Fruit fly (Drosophila melanogaster) whole organism, embryonic: ENCODE results near the gene p23.
A peak's percentile ranks its signal among the peaks of the same experiment; 100 is the strongest.

ENCODE experiments used
- Ada2b ChIP-seq: fragments of 200-800 bp; sonication (Bioruptor generic); IDR thresholded peaks from 2 replicates; pipeline ENCODE4 v1.3.6; 2022; ENCODE audit warnings: missing biosample characterization, missing genetic modification characterization
- Antp ChIP-seq: fragments of 200-800 bp; sonication (Bioruptor generic); optimal IDR thresholded peaks from 3 replicates; lab custom pipeline; 2016; ENCODE audit warnings: missing biosample characterization, missing genetic modification characterization
- BEAF-32 ChIP-seq: fragments of 200-800 bp; sonication (Bioruptor generic); optimal IDR thresholded peaks from 3 replicates; lab custom pipeline; 2017; ENCODE audit warnings: missing biosample characterization, missing genetic modification characterization, mild to moderate bottlenecking, moderate library complexity, missing genetic modification reagents
- CG10147 ChIP-seq: fragments of 200-800 bp; sonication (Bioruptor generic); optimal IDR thresholded peaks from 2 replicates; lab custom pipeline; 2019; ENCODE audit warnings: missing biosample characterization, mild to moderate bottlenecking, missing genetic modification characterization, moderate library complexity
- CG11085 ChIP-seq: fragments of 200-800 bp; sonication (Bioruptor generic); IDR thresholded peaks from 2 replicates; pipeline ENCODE4 v1.3.6; 2022; ENCODE audit warnings: missing biosample characterization, missing genetic modification characterization
- CG11695 ChIP-seq: fragments of 200-800 bp; sonication (Bioruptor generic); IDR thresholded peaks from 3 replicates; pipeline ENCODE4 v1.3.6; 2022; ENCODE audit warnings: missing biosample characterization, missing genetic modification characterization
- CG12236 ChIP-seq: fragments of 200-800 bp; sonication (Bioruptor generic); optimal IDR thresholded peaks from 2 replicates; lab custom pipeline; 2016; ENCODE audit warnings: missing biosample characterization, missing genetic modification characterization
- CG13775 ChIP-seq: fragments of 200-800 bp; sonication (Bioruptor generic); optimal IDR thresholded peaks from 3 replicates; lab custom pipeline; 2017; ENCODE audit warnings: missing biosample characterization, mild to moderate bottlenecking, missing genetic modification characterization
- CG14965 ChIP-seq: fragments of 200-800 bp; sonication (Bioruptor generic); optimal IDR thresholded peaks from 2 replicates; lab custom pipeline; 2016; ENCODE audit warnings: missing biosample characterization, missing genetic modification characterization, borderline replicate concordance
- CG1529 ChIP-seq: fragments of 200-800 bp; sonication (Bioruptor generic); optimal IDR thresholded peaks from 3 replicates; lab custom pipeline; 2018; ENCODE audit warnings: missing biosample characterization, missing genetic modification characterization
- CG15696 ChIP-seq: fragments of 200-800 bp; sonication (Bioruptor generic); optimal IDR thresholded peaks from 2 replicates; lab custom pipeline; 2019; ENCODE audit warnings: missing biosample characterization, mild to moderate bottlenecking, missing genetic modification characterization, moderate library complexity
- CG1603 ChIP-seq: fragments of 200-800 bp; sonication (Bioruptor generic); optimal IDR thresholded peaks from 2 replicates; lab custom pipeline; 2019; ENCODE audit warnings: missing biosample characterization, mild to moderate bottlenecking, missing genetic modification characterization, moderate library complexity
- CG1647 ChIP-seq: fragments of 200-800 bp; sonication (Bioruptor generic); optimal IDR thresholded peaks from 3 replicates; lab custom pipeline; 2016; ENCODE audit warnings: missing biosample characterization, missing genetic modification characterization
- CG17186 ChIP-seq: fragments of 200-800 bp; sonication (Bioruptor generic); optimal IDR thresholded peaks from 3 replicates; lab custom pipeline; 2017; ENCODE audit warnings: missing biosample characterization, missing genetic modification reagents, missing genetic modification characterization
- CG17829 ChIP-seq: fragments of 200-800 bp; optimal IDR thresholded peaks from 2 replicates; lab custom pipeline; 2019; ENCODE audit warnings: missing biosample characterization, mild to moderate bottlenecking, missing genetic modification characterization, moderate library complexity
- CG1792 ChIP-seq: fragments of 200-800 bp; sonication (Bioruptor generic); optimal IDR thresholded peaks from 2 replicates; lab custom pipeline; 2016; ENCODE audit warnings: missing biosample characterization, missing genetic modification characterization
- CG2120 ChIP-seq: fragments of 200-800 bp; sonication (Bioruptor generic); optimal IDR thresholded peaks from 3 replicates; lab custom pipeline; 2016; ENCODE audit warnings: missing biosample characterization, missing genetic modification characterization
- CG2129 ChIP-seq: fragments of 200-800 bp; sonication (Bioruptor generic); IDR thresholded peaks from 2 replicates; pipeline ENCODE4 v1.3.6; 2022; ENCODE audit warnings: missing biosample characterization, missing genetic modification characterization; ENCODE audit not compliant: partially characterized antibody
- CG2199 ChIP-seq: fragments of 200-800 bp; sonication (Bioruptor generic); IDR thresholded peaks from 3 replicates; pipeline ENCODE4 v1.3.6; 2022; ENCODE audit warnings: missing biosample characterization, missing genetic modification characterization
- CG32772 ChIP-seq: fragments of 200-800 bp; sonication (Bioruptor generic); IDR thresholded peaks from 2 replicates; pipeline ENCODE4 v1.3.6; 2022; ENCODE audit warnings: missing biosample characterization, missing genetic modification characterization
- CG5953 ChIP-seq: fragments of 200-800 bp; sonication (Bioruptor generic); IDR thresholded peaks from 2 replicates; pipeline ENCODE4 v1.3.6; 2022; ENCODE audit warnings: missing biosample characterization, missing genetic modification characterization
- CG6654 ChIP-seq: fragments of 200-800 bp; sonication (Bioruptor generic); optimal IDR thresholded peaks from 2 replicates; lab custom pipeline; 2017; ENCODE audit warnings: missing biosample characterization, mild to moderate bottlenecking, missing genetic modification characterization
- CG6683 ChIP-seq: fragments of 200-800 bp; sonication (Bioruptor generic); optimal IDR thresholded peaks from 2 replicates; lab custom pipeline; 2017; ENCODE audit warnings: missing biosample characterization, mild to moderate bottlenecking, missing genetic modification characterization, missing genetic modification reagents
- D19A ChIP-seq: fragments of 200-800 bp; optimal IDR thresholded peaks from 3 replicates; lab custom pipeline; 2019; ENCODE audit warnings: missing biosample characterization, mild to moderate bottlenecking, missing genetic modification characterization, moderate library complexity
- Dfd ChIP-seq, 2 experiments: fragments of >200 bp; optimal IDR thresholded peaks; 2 replicates each; lab custom pipeline; 2017; ENCODE audit warnings: missing biosample characterization in 2 of 2, missing genetic modification characterization in 2 of 2
- Dp ChIP-seq: fragments of 200-800 bp; sonication (Bioruptor generic); optimal IDR thresholded peaks from 2 replicates; lab custom pipeline; 2018; ENCODE audit warnings: missing biosample characterization, mild to moderate bottlenecking, missing genetic modification characterization, moderate library complexity
- Ets97D ChIP-seq: fragments of 200-800 bp; sonication (Bioruptor generic); optimal IDR thresholded peaks from 3 replicates; lab custom pipeline; 2016; ENCODE audit warnings: missing biosample characterization, missing genetic modification characterization
- HLHmδ ChIP-seq: fragments of 200-800 bp; sonication (Bioruptor generic); optimal IDR thresholded peaks from 2 replicates; lab custom pipeline; 2018; ENCODE audit warnings: missing biosample characterization, mild to moderate bottlenecking, missing genetic modification characterization, moderate library complexity
- Lhr ChIP-seq: fragments of 200-800 bp; sonication (Bioruptor generic); optimal IDR thresholded peaks from 3 replicates; lab custom pipeline; 2017; ENCODE audit warnings: mild to moderate bottlenecking, missing biosample characterization, missing genetic modification reagents, missing genetic modification characterization
- MTF-1 ChIP-seq: fragments of 200-800 bp; sonication (Bioruptor generic); optimal IDR thresholded peaks from 2 replicates; lab custom pipeline; 2018; ENCODE audit warnings: missing biosample characterization, mild to moderate bottlenecking, missing genetic modification characterization, borderline replicate concordance
- Meics ChIP-seq: fragments of 200-800 bp; sonication (Bioruptor generic); optimal IDR thresholded peaks from 2 replicates; lab custom pipeline; 2017; ENCODE audit warnings: missing biosample characterization, mild to moderate bottlenecking, missing genetic modification characterization
- Pdp1 ChIP-seq, 2 experiments: fragments of 200-800 bp; sonication (Bioruptor generic); optimal IDR thresholded peaks; 3 replicates each; lab custom pipeline; 2016; ENCODE audit warnings: missing biosample characterization in 2 of 2, missing genetic modification characterization in 2 of 2, mild to moderate bottlenecking in 1 of 2, moderate library complexity in 1 of 2
- Rx ChIP-seq: fragments of 200-800 bp; sonication (Bioruptor generic); IDR thresholded peaks from 2 replicates; pipeline ENCODE4 v1.3.6; 2022; ENCODE audit warnings: missing biosample characterization, missing genetic modification characterization
- Ssrp ChIP-seq: fragments of 200-800 bp; sonication (Bioruptor generic); optimal IDR thresholded peaks from 2 replicates; lab custom pipeline; 2018; ENCODE audit warnings: missing biosample characterization, mild to moderate bottlenecking, missing genetic modification characterization, moderate library complexity
- Vsx1 ChIP-seq: fragments of 200-800 bp; sonication (Bioruptor generic); optimal IDR thresholded peaks from 2 replicates; lab custom pipeline; 2017; ENCODE audit warnings: missing biosample characterization, mild to moderate bottlenecking, missing genetic modification characterization, missing genetic modification reagents
- ara ChIP-seq: fragments of 200-800 bp; sonication (Bioruptor generic); IDR thresholded peaks from 2 replicates; pipeline ENCODE4 v1.3.6; 2022; ENCODE audit warnings: missing biosample characterization, missing genetic modification characterization
- crol ChIP-seq: fragments of 200-800 bp; sonication (Bioruptor generic); IDR thresholded peaks from 2 replicates; pipeline ENCODE4 v1.3.6; 2022; ENCODE audit warnings: missing biosample characterization, missing genetic modification characterization
- disco-r ChIP-seq: fragments of 200-800 bp; sonication (Bioruptor generic); optimal IDR thresholded peaks from 2 replicates; lab custom pipeline; 2016; ENCODE audit warnings: missing biosample characterization, missing genetic modification characterization
- eve ChIP-seq, 2 experiments: fragments of >200 bp; optimal IDR thresholded peaks; 2 replicates each; lab custom pipeline; 2017; ENCODE audit warnings: missing biosample characterization in 2 of 2, missing genetic modification characterization in 2 of 2
- fru ChIP-seq: fragments of >200 bp; optimal IDR thresholded peaks from 2 replicates; lab custom pipeline; 2017
- grn ChIP-seq: fragments of 200-800 bp; sonication (Bioruptor generic); optimal IDR thresholded peaks from 3 replicates; lab custom pipeline; 2017; ENCODE audit warnings: missing biosample characterization, missing genetic modification characterization
- gt ChIP-seq: fragments of 200-800 bp; sonication (Bioruptor generic); IDR thresholded peaks from 2 replicates; pipeline ENCODE4 v1.3.6; 2022; ENCODE audit warnings: missing biosample characterization, missing genetic modification characterization
- hb ChIP-seq: fragments of 200-800 bp; sonication (Bioruptor generic); IDR thresholded peaks from 3 replicates; pipeline ENCODE4 v1.3.6; 2022; ENCODE audit warnings: missing biosample characterization, missing genetic modification characterization; ENCODE audit not compliant: partially characterized antibody
- jing ChIP-seq: fragments of 200-800 bp; sonication (Bioruptor generic); optimal IDR thresholded peaks from 2 replicates; lab custom pipeline; 2018; ENCODE audit warnings: missing biosample characterization, mild to moderate bottlenecking, missing genetic modification characterization
- ken ChIP-seq: fragments of 200-800 bp; sonication (Bioruptor generic); IDR thresholded peaks from 3 replicates; pipeline ENCODE4 v1.3.6; 2022; ENCODE audit warnings: missing biosample characterization, missing genetic modification characterization
- knrl ChIP-seq: fragments of 200-800 bp; sonication (Bioruptor generic); IDR thresholded peaks from 3 replicates; pipeline ENCODE4 v1.3.6; 2022; ENCODE audit warnings: missing biosample characterization, missing genetic modification characterization; ENCODE audit not compliant: partially characterized antibody
- lov ChIP-seq, 2 experiments: fragments of 200-800 bp in 1 of 2; fragments of >200 bp in 1 of 2; sonication (Bioruptor generic) in 1 of 2; IDR thresholded peaks in 1 of 2; optimal IDR thresholded peaks in 1 of 2; 2 replicates in 1 of 2; 3 replicates in 1 of 2; pipeline versions ENCODE4 v1.3.6 to Lab custom; 2017 to 2022; ENCODE audit warnings: missing biosample characterization in 1 of 2, missing genetic modification characterization in 1 of 2
- luna ChIP-seq: fragments of 200-800 bp; sonication (Bioruptor generic); optimal IDR thresholded peaks from 2 replicates; lab custom pipeline; 2016; ENCODE audit warnings: missing biosample characterization, missing genetic modification characterization
- sisA ChIP-seq: fragments of 200-800 bp; sonication (Bioruptor generic); IDR thresholded peaks from 2 replicates; pipeline ENCODE4 v1.3.6; 2022; ENCODE audit warnings: missing biosample characterization, missing genetic modification characterization
- wdn ChIP-seq: fragments of 200-800 bp; sonication (Bioruptor generic); IDR thresholded peaks from 2 replicates; pipeline ENCODE4 v1.3.6; 2022; ENCODE audit warnings: missing biosample characterization, missing genetic modification characterization
- zen ChIP-seq: fragments of 200-800 bp; sonication (Bioruptor generic); optimal IDR thresholded peaks from 3 replicates; lab custom pipeline; 2018; ENCODE audit warnings: missing biosample characterization, mild to moderate bottlenecking, missing genetic modification characterization, moderate library complexity

The p23 gene

DNA sequence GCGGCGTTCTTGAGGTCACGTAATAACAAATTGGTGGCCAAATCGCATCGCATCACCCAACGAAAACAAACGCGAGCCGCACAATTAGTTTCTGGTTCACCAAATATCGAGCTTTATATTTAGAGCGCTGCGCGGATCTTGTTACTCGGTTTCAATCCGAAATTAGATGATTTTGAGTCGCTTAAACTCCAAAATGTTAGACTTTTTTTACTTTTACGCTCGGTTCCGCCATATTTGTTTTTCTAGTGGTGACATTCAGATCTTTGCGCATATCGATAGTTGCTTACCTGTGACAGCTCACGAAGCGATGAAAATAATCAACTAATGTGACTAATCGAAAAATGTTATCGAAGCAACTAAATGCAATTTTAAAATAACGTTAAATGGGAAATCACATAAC lies 40.4 kb upstream of the p23 start, which contains the start of gene Scm (continued):
- TF ChIP-seq CG11085: no peak
- TF ChIP-seq ken (GFP tag; lab: Robert Waterston, UW): no peak
- TF ChIP-seq HLHmδ (GFP tag; lab: Kevin White, UChicago): no peak
- peak; percentile 82 for TF ChIP-seq hb
- peak; percentile 1 for TF ChIP-seq CG13775 (GFP tag; lab: Kevin White, UChicago)
- peak; percentile 61; the same call in 1 of the 2 replicates for TF ChIP-seq CG2129 (GFP tag; lab: Robert Waterston, UW)
- no peak for TF ChIP-seq Antp (GFP tag; lab: Kevin White, UChicago)
- TF ChIP-seq Rx (GFP tag; lab: Robert Waterston, UW): no peak
- TF ChIP-seq CG6683: no peak
- no peak for TF ChIP-seq Vsx1 (GFP tag; lab: Kevin White, UChicago)
- no peak for TF ChIP-seq luna (GFP tag; lab: Kevin White, UChicago)
- TF ChIP-seq Ada2b (GFP tag; lab: Robert Waterston, UW): no peak
- TF ChIP-seq lov (optimal IDR thresholded peaks at IDR 0.05; lab: Kevin White, UChicago): no peak
- no peak for TF ChIP-seq lov (GFP tag; IDR thresholded peaks at IDR 0.05; lab: Robert Waterston, UW)
- no peak for TF ChIP-seq CG1792 (GFP tag; lab: Kevin White, UChicago)
- TF ChIP-seq CG2199 (GFP tag; lab: Robert Waterston, UW): no peak
- TF ChIP-seq sisA: no peak
- no peak for TF ChIP-seq ara (GFP tag; lab: Robert Waterston, UW)
- TF ChIP-seq grn (GFP tag; lab: Kevin White, UChicago): no peak
- TF ChIP-seq CG11695: no peak
- no peak for TF ChIP-seq CG15696
- TF ChIP-seq CG2120 (GFP tag; lab: Kevin White, UChicago): no peak
- TF ChIP-seq fru (lab: Kevin White, UChicago): no peak
- no peak for TF ChIP-seq CG14965 (GFP tag; lab: Kevin White, UChicago)
- TF ChIP-seq eve (GFP tag; optimal IDR thresholded peaks at IDR 0.05; lab: Kevin White, UChicago): no peak
- no peak for TF ChIP-seq Lhr (GFP tag; lab: Kevin White, UChicago)
- TF ChIP-seq CG5953 (GFP tag; lab: Robert Waterston, UW): no peak
- TF ChIP-seq Ets97D: peak; percentile 92
- no peak for TF ChIP-seq D19A (tag; lab: Kevin White, UChicago)
- TF ChIP-seq CG17186 (GFP tag; lab: Kevin White, UChicago): peak; percentile 85
- no peak for TF ChIP-seq wdn
- TF ChIP-seq Pdp1 (GFP tag; optimal IDR thresholded peaks at IDR 0.05; lab: Kevin White, UChicago): peak in 1 of 2 experiments; percentile 89
- no peak for TF ChIP-seq CG1529
- TF ChIP-seq CG17829 (tag; lab: Kevin White, UChicago): peak; percentile 50
- TF ChIP-seq CG32772 (GFP tag; lab: Robert Waterston, UW): no peak
- no peak for TF ChIP-seq Ssrp (tag; lab: Kevin White, UChicago)
- TF ChIP-seq MTF-1 (GFP tag; lab: Kevin White, UChicago): no peak
- TF ChIP-seq zen (tag; lab: Kevin White, UChicago): peak; percentile 56
- peak; percentile 77 for TF ChIP-seq CG1603 (tag; lab: Kevin White, UChicago)
- TF ChIP-seq knrl (GFP tag; lab: Robert Waterston, UW): peak; percentile 88
- peak; percentile 91 for TF ChIP-seq BEAF-32 (GFP tag; lab: Kevin White, UChicago)
- no peak for TF ChIP-seq CG6654 (GFP tag; lab: Kevin White, UChicago)
- TF ChIP-seq jing (GFP tag; lab: Kevin White, UChicago): no peak
- peak; percentile 69 for TF ChIP-seq Dp (GFP tag; lab: Kevin White, UChicago)
- TF ChIP-seq Dfd (GFP tag; optimal IDR thresholded peaks at IDR 0.05; lab: Kevin White, UChicago): no peak
- no peak for TF ChIP-seq Meics (GFP tag; lab: Kevin White, UChicago)
- TF ChIP-seq CG10147: no peak
- no peak for TF ChIP-seq crol (GFP tag; lab: Robert Waterston, UW)
- TF ChIP-seq gt (GFP tag; lab: Robert Waterston, UW): no peak
- no peak for TF ChIP-seq CG12236 (GFP tag; lab: Kevin White, UChicago)
- TF ChIP-seq CG1647 (GFP tag; lab: Kevin White, UChicago): no peak
- TF ChIP-seq disco-r (GFP tag; lab: Kevin White, UChicago): no peak
